Worm (Caenorhabditis elegans) whole organism, L4/young adult: ENCODE measurements around the gene math-21.

Experiments
- W03F9.2 ChIP-seq: fragments of 150-350 bp; optimal IDR thresholded peaks from 2 replicates; lab custom pipeline; 2014; ENCODE audit warnings: missing biosample characterization, missing genetic modification characterization
- dao-5 ChIP-seq: sonication (generic microtip); optimal IDR thresholded peaks from 2 replicates; lab custom pipeline; 2016; ENCODE audit warnings: missing genotype, missing genetic modification characterization, moderate library complexity, missing compliant biosample characterization
- him-1 ChIP-seq: sonication (generic microtip); optimal IDR thresholded peaks from 2 replicates; lab custom pipeline; 2016; ENCODE audit warnings: missing genotype, missing genetic modification reagents, missing genetic modification characterization, missing compliant biosample characterization

DNA sequence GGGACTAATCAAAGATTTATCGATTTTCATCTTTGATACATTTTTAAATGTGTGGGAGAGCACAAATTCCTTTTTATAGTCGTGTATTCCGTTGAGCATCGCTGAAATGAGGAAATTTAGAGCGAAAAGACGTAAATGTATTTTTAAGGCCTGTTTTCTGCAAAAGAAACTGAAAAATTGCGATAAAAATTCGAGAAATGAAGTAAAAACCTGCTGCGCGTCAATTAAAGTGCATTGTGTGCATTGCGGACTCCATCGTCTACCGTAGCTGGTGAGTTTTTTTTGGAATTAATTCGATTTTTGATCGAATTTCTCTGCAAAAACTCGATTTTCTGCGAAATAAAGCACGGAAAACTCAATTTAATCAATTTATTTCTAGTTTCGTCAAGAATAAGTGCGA is 45.5 kb downstream of the math-21 start, which contains the start of gene bath-19:
- TF ChIP-seq dao-5 (tag; lab: Kevin White, UChicago) (no peak), him-1 (tag; lab: Kevin White, UChicago) (no peak), W03F9.2 (tag; lab: Kevin White, UChicago) (no peak)
